Worm (Caenorhabditis elegans) whole organism, midembryonic: ENCODE data around the gene fan-1.

Source experiments
- T22C8.4 ChIP-seq: fragments of 200-800 bp; sonication (Bioruptor generic); IDR thresholded peaks from 2 replicates; pipeline ENCODE4 v1.3.6; 2022; ENCODE audit warnings: missing genetic modification characterization, missing compliant biosample characterization
- flt-1 ChIP-seq: fragments of 200-800 bp; sonication (Bioruptor generic); IDR thresholded peaks from 2 replicates; pipeline ENCODE4 v1.3.6; 2022; ENCODE audit warnings: missing genetic modification characterization, missing compliant biosample characterization
- klf-2 ChIP-seq: fragments of 200-800 bp; sonication (Bioruptor generic); conservative IDR thresholded peaks from 2 replicates; pipeline ENCODE4 v1.3.6; 2022; ENCODE audit warnings: missing genetic modification reagents, missing genetic modification characterization, missing compliant biosample characterization
- med-1 ChIP-seq: sonication (generic microtip); optimal IDR thresholded peaks from 2 replicates; lab custom pipeline; 2017; ENCODE audit warnings: missing genetic modification characterization, mild to moderate bottlenecking, missing compliant biosample characterization, antibody characterized with exemption, missing genetic modification reagents; ENCODE audit not compliant: insufficient read depth
- ref-1 ChIP-seq: fragments of 200-800 bp; sonication (Bioruptor generic); conservative IDR thresholded peaks from 2 replicates; pipeline ENCODE4 v1.3.6; 2022; ENCODE audit warnings: missing genetic modification reagents, missing genetic modification characterization, missing compliant biosample characterization
- tab-1 ChIP-seq: fragments of 200-800 bp; sonication (Bioruptor generic); IDR thresholded peaks from 2 replicates; pipeline ENCODE4 v1.3.6; 2022; ENCODE audit warnings: missing genetic modification characterization, missing compliant biosample characterization
- ztf-23 ChIP-seq: fragments of 200-800 bp; sonication (Bioruptor generic); IDR thresholded peaks from 2 replicates; pipeline ENCODE4 v1.3.6; 2022; ENCODE audit warnings: missing genetic modification reagents, missing genetic modification characterization, missing compliant biosample characterization
- ztf-29 ChIP-seq: fragments of 200-800 bp; sonication (Bioruptor generic); IDR thresholded peaks from 2 replicates; pipeline ENCODE4 v1.3.6; 2022; ENCODE audit warnings: missing genetic modification reagents, missing genetic modification characterization, missing compliant biosample characterization

DNA sequence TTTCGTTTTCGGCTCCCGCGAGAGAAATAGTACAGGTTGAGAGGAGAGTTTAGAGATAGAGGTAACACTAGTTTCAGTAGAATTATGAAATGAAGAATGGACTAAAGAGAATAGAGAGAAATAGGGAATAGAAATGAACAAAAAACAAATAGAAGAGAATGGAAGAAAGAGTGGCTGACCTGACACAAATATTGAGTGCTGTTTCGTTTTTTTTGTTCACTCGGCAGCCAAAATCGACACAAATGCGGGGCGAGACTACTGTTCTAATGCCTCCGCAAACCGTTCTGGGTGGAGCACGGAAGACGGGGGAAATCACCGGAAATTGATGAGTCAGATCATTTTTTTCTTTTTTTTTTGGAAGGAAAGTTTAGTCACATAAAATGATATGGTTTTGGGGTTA lies 24.2 kb downstream of the fan-1 start:
- TF ChIP-seq T22C8.4 (GFP tag; lab: Robert Waterston, UW) (no peak), flt-1 (no peak), tab-1 (GFP tag; lab: Robert Waterston, UW) (no peak), klf-2 (no peak), ztf-23 (GFP tag; lab: Robert Waterston, UW) (no peak), ztf-29 (GFP tag; lab: Robert Waterston, UW) (no peak), ref-1 (GFP tag; lab: Robert Waterston, UW) (no peak), med-1 (GFP tag; lab: Kevin White, UChicago) (no peak)
